Fruit fly (Drosophila melanogaster): ENCODE results near the gene Pgant6.
A peak's percentile ranks its signal among the peaks of the same experiment; 100 is the strongest.

The Pgant6 gene

dm6 chr3L:2739450-2739849, 42.6 kb upstream of the Pgant6 start, which contains the start of gene Acp62F:
Gene Acp62F (plus strand): TSS chr3L:2739750.
- no peak for TF ChIP-seq GATAe (GFP tag; conservative IDR thresholded peaks at IDR 0.05)
- TF ChIP-seq Mad (GFP tag; optimal IDR thresholded peaks at IDR 0.05), result no peak
- no peak for TF ChIP-seq pan (optimal IDR thresholded peaks at IDR 0.05)
- no peak for TF ChIP-seq pan (GFP tag; optimal IDR thresholded peaks at IDR 0.05 in 1 of 2, IDR thresholded peaks at IDR 0.05 in 1 of 2)
- no peak for TF ChIP-seq CG34422 (GFP tag; IDR thresholded peaks at IDR 0.05)
- TF ChIP-seq CG12299 (tag; optimal IDR thresholded peaks at IDR 0.05), result no peak

dm6 chr3L:2743755-2744154, 38.3 kb upstream of the Pgant6 start:
- TF ChIP-seq Ets65A (GFP tag) (peak; percentile 19), Dip2 (GFP tag; IDR thresholded peaks at IDR 0.05) (peak; percentile 24; the same call in 1 of the 2 replicates), dm (GFP tag; optimal IDR thresholded peaks at IDR 0.05) (no peak), sd (tag; optimal IDR thresholded peaks at IDR 0.05) (peak; percentile 1), CTCF (GFP tag; optimal IDR thresholded peaks at IDR 0.05) (peak; percentile 82), CkIIα-i1 (GFP tag; IDR thresholded peaks at IDR 0.05) (no peak)

- TF ChIP-seq scrt (GFP tag; optimal IDR thresholded peaks at IDR 0.05) (no peak), Mrtf (GFP tag; IDR thresholded peaks at IDR 0.05) (no peak), CG13287 (GFP tag; IDR thresholded peaks at IDR 0.05; ENCODE audit: partially characterized antibody) (no peak), otp (GFP tag; IDR thresholded peaks at IDR 0.05) (no peak), Nf-YC (tag; optimal IDR thresholded peaks at IDR 0.05) (no peak), nau (GFP tag; optimal IDR thresholded peaks at IDR 0.05) (peak; percentile 77), Adf1 (GFP tag; IDR thresholded peaks at IDR 0.05) (no peak), CG12769 (tag; optimal IDR thresholded peaks at IDR 0.05) (peak; percentile 66), ap (GFP tag; IDR thresholded peaks at IDR 0.05) (no peak), stc (GFP tag; IDR thresholded peaks at IDR 0.05) (0 out of 2 replicates have a peak, but pooled peaks have one; percentile 14), CG17359 (tag; optimal IDR thresholded peaks at IDR 0.05) (no peak), Six4 (GFP tag; optimal IDR thresholded peaks at IDR 0.05) (no peak), Xbp1 (GFP tag; optimal IDR thresholded peaks at IDR 0.05) (no peak), ac (GFP tag; optimal IDR thresholded peaks at IDR 0.05) (no peak), CG18476 (GFP tag; optimal IDR thresholded peaks at IDR 0.05) (no peak), CG7745 (tag; optimal IDR thresholded peaks at IDR 0.05) (no peak), Eip74EF (GFP tag; optimal IDR thresholded peaks at IDR 0.05) (no peak), CG9932 (GFP tag; IDR thresholded peaks at IDR 0.05) (no peak), ranshi (GFP tag; IDR thresholded peaks at IDR 0.05) (no peak), sd (tag; optimal IDR thresholded peaks at IDR 0.05) (peak; percentile 91)
These were observed 37.1 kb upstream of the Pgant6 start for dm6 chr3L:2744963-2745362.

- no peak for TF ChIP-seq Ada2b (GFP tag; IDR thresholded peaks at IDR 0.05)
- peak; percentile 25 for TF ChIP-seq sens (GFP tag)
- TF ChIP-seq HHEX (GFP tag; optimal IDR thresholded peaks at IDR 0.05), result peak; percentile 46
- TF ChIP-seq Sin3A (optimal IDR thresholded peaks at IDR 0.05), result no peak
- TF ChIP-seq grn (GFP tag; optimal IDR thresholded peaks at IDR 0.05), result peak; percentile 86
- TF ChIP-seq Meics (GFP tag; optimal IDR thresholded peaks at IDR 0.05), result peak; percentile 8
- TF ChIP-seq CG42726 (GFP tag; IDR thresholded peaks at IDR 0.05; ENCODE audit: partially characterized antibody), result no peak
- TF ChIP-seq CG3407 (GFP tag; optimal IDR thresholded peaks at IDR 0.05), result no peak
- TF ChIP-seq CG7987 (GFP tag; optimal IDR thresholded peaks at IDR 0.05), result peak; percentile 10
- TF ChIP-seq Dek (tag; optimal IDR thresholded peaks at IDR 0.05), result no peak
- TF ChIP-seq Dll (GFP tag; IDR thresholded peaks at IDR 0.05; ENCODE audit: partially characterized antibody), result no peak
- peak; percentile 19 for TF ChIP-seq CG6813 (GFP tag; optimal IDR thresholded peaks at IDR 0.05)
- TF ChIP-seq ato (GFP tag; IDR thresholded peaks at IDR 0.05; ENCODE audit: partially characterized antibody), result no peak
- 0 out of 2 replicates have a peak, but pooled peaks have one; percentile 6 for TF ChIP-seq sob (GFP tag; IDR thresholded peaks at IDR 0.05)
- TF ChIP-seq cato (GFP tag; optimal IDR thresholded peaks at IDR 0.05; ENCODE audit: borderline replicate concordance), result no peak
- peak; percentile 99 for TF ChIP-seq CG11504 (tag; optimal IDR thresholded peaks at IDR 0.05)
- TF ChIP-seq Doc2 (GFP tag; IDR thresholded peaks at IDR 0.05), result no peak
- TF ChIP-seq ranshi (GFP tag; IDR thresholded peaks at IDR 0.05), result no peak
These were observed 36.2 kb upstream of the Pgant6 start for dm6 chr3L:2745698-2746410.

Data from whole organism, embryonic.